Worm (Caenorhabditis elegans) whole organism, L1 larva: ENCODE results near the gene ZK1248.19.
A peak's percentile ranks its signal among the peaks of the same experiment; 100 is the strongest.

Experiments used
- C16A3.4 ChIP-seq: fragments of 150-350 bp; optimal IDR thresholded peaks from 2 replicates; lab custom pipeline; 2014; ENCODE audit warnings: missing biosample characterization, missing genetic modification characterization
- C34B4.2 ChIP-seq: sonication (generic microtip); optimal IDR thresholded peaks from 2 replicates; lab custom pipeline; 2017; ENCODE audit warnings: mild to moderate bottlenecking, missing genetic modification characterization, missing compliant biosample characterization
- F16B12.6 ChIP-seq: fragments of 150-350 bp; optimal IDR thresholded peaks from 2 replicates; lab custom pipeline; 2014; ENCODE audit warnings: missing biosample characterization, missing genetic modification characterization
- ceh-63 ChIP-seq: fragments of 200-800 bp; sonication (Bioruptor generic); optimal IDR thresholded peaks from 2 replicates; lab custom pipeline; 2018; ENCODE audit warnings: mild to moderate bottlenecking, missing genetic modification characterization, missing compliant biosample characterization
- ces-1 ChIP-seq: fragments of 150-350 bp; optimal IDR thresholded peaks from 2 replicates; lab custom pipeline; 2014; ENCODE audit warnings: missing biosample characterization, missing genetic modification reagents, missing genetic modification characterization
- dsc-1 ChIP-seq: sonication (generic microtip); optimal IDR thresholded peaks from 2 replicates; lab custom pipeline; 2016; ENCODE audit warnings: mild to moderate bottlenecking, missing genetic modification characterization, missing compliant biosample characterization
- efl-1 ChIP-seq, 4 experiments: fragments of 150-350 bp; optimal IDR thresholded peaks in 3 of 4; peaks in 1 of 4; 1 replicate in 1 of 4; 2 replicates in 3 of 4; lab custom pipeline; 2014; ENCODE audit warnings: missing biosample characterization in 2 of 4, missing genetic modification characterization in 2 of 4, missing genetic modification reagents in 2 of 4
- efl-3 ChIP-seq: fragments of 200-800 bp; sonication (Bioruptor generic); optimal IDR thresholded peaks from 2 replicates; lab custom pipeline; 2018; ENCODE audit warnings: mild to moderate bottlenecking, missing genetic modification characterization, missing compliant biosample characterization
- elt-2 ChIP-seq: sonication (generic microtip); optimal IDR thresholded peaks from 2 replicates; lab custom pipeline; 2016; ENCODE audit warnings: missing genetic modification characterization, mild to moderate bottlenecking, inconsistent platforms, missing compliant biosample characterization, missing genetic modification reagents
- fkh-10 ChIP-seq: sonication (generic microtip); optimal IDR thresholded peaks from 2 replicates; lab custom pipeline; 2017; ENCODE audit warnings: missing biosample characterization, missing genetic modification reagents, missing genetic modification characterization
- fkh-4 ChIP-seq: sonication (generic microtip); optimal IDR thresholded peaks from 2 replicates; lab custom pipeline; 2016; ENCODE audit warnings: missing compliant biosample characterization, missing genetic modification characterization, borderline replicate concordance
- fkh-8 ChIP-seq: sonication (generic microtip); optimal IDR thresholded peaks from 2 replicates; lab custom pipeline; 2016; ENCODE audit warnings: mild to moderate bottlenecking, missing genetic modification characterization, missing compliant biosample characterization
- fos-1 ChIP-seq: fragments of 150-350 bp; optimal IDR thresholded peaks from 2 replicates; lab custom pipeline; 2014; ENCODE audit warnings: missing biosample characterization, missing genetic modification characterization
- grh-1 ChIP-seq: fragments of 200-800 bp; sonication (Bioruptor generic); IDR thresholded peaks from 2 replicates; pipeline ENCODE4 v1.3.6; 2022; ENCODE audit warnings: missing genetic modification reagents, missing genetic modification characterization, missing compliant biosample characterization
- isw-1 ChIP-seq: fragments of 200-800 bp; sonication (Bioruptor generic); IDR thresholded peaks from 2 replicates; pipeline ENCODE4 v1.3.6; 2022; ENCODE audit warnings: missing genetic modification characterization, missing compliant biosample characterization
- jun-1 ChIP-seq: fragments of 150-350 bp; optimal IDR thresholded peaks from 2 replicates; lab custom pipeline; 2014; ENCODE audit warnings: missing biosample characterization, missing genetic modification reagents, missing genetic modification characterization
- lin-15B ChIP-seq: fragments of 150-350 bp; sonication (generic microtip); optimal IDR thresholded peaks from 3 replicates; lab custom pipeline; 2014; ENCODE audit warnings: missing biosample characterization, missing genetic modification characterization
- lin-35 ChIP-seq, 2 experiments: fragments of 150-350 bp; optimal IDR thresholded peaks; 2 replicates each; lab custom pipeline; 2014; ENCODE audit warnings: missing biosample characterization in 2 of 2, missing genetic modification characterization in 2 of 2, missing genetic modification reagents in 2 of 2
- lir-3 ChIP-seq: sonication (generic microtip); optimal IDR thresholded peaks from 2 replicates; lab custom pipeline; 2016; ENCODE audit warnings: mild to moderate bottlenecking, missing genetic modification characterization, moderate library complexity, missing compliant biosample characterization; ENCODE audit not compliant: poor library complexity
- lsy-2 ChIP-seq, 2 experiments: fragments of 150-350 bp; optimal IDR thresholded peaks; 2 replicates each; lab custom pipeline; 2014; ENCODE audit warnings: missing biosample characterization in 2 of 2, missing genetic modification characterization in 2 of 2
- mdl-1 ChIP-seq, 2 experiments: fragments of 150-350 bp; optimal IDR thresholded peaks; 2 replicates each; lab custom pipeline; 2014 to 2017; ENCODE audit warnings: missing biosample characterization in 2 of 2, missing genetic modification characterization in 2 of 2, inconsistent platforms in 1 of 2
- mep-1 ChIP-seq: fragments of 150-350 bp; optimal IDR thresholded peaks from 2 replicates; lab custom pipeline; 2014; ENCODE audit warnings: missing biosample characterization, missing genetic modification characterization
- nhr-11 ChIP-seq: fragments of 150-350 bp; optimal IDR thresholded peaks from 2 replicates; lab custom pipeline; 2014; ENCODE audit warnings: missing biosample characterization, missing genetic modification characterization
- nhr-20 ChIP-seq: sonication (generic microtip); optimal IDR thresholded peaks from 2 replicates; lab custom pipeline; 2016; ENCODE audit warnings: mild to moderate bottlenecking, missing genetic modification characterization, missing compliant biosample characterization
- nhr-47 ChIP-seq: sonication (generic microtip); optimal IDR thresholded peaks from 2 replicates; lab custom pipeline; 2016; ENCODE audit warnings: mild to moderate bottlenecking, missing genetic modification characterization, moderate library complexity, missing compliant biosample characterization
- nhr-76 ChIP-seq: sonication (generic microtip); optimal IDR thresholded peaks from 2 replicates; lab custom pipeline; 2017; ENCODE audit warnings: missing biosample characterization, missing genetic modification characterization
- nhr-77 ChIP-seq: fragments of 150-350 bp; optimal IDR thresholded peaks from 2 replicates; lab custom pipeline; 2014; ENCODE audit warnings: missing biosample characterization, missing genetic modification characterization
- pag-3 ChIP-seq: sonication (generic microtip); optimal IDR thresholded peaks from 2 replicates; lab custom pipeline; 2017; ENCODE audit warnings: missing genetic modification characterization, mild to moderate bottlenecking, missing compliant biosample characterization, antibody characterized with exemption, borderline replicate concordance; ENCODE audit not compliant: insufficient read depth
- pax-3 ChIP-seq: fragments of 200-800 bp; sonication (Bioruptor generic); optimal IDR thresholded peaks from 2 replicates; lab custom pipeline; 2018; ENCODE audit warnings: mild to moderate bottlenecking, missing genetic modification characterization, moderate library complexity, missing compliant biosample characterization
- rnt-1 ChIP-seq: sonication (generic microtip); optimal IDR thresholded peaks from 2 replicates; lab custom pipeline; 2016; ENCODE audit warnings: mild to moderate bottlenecking, missing genetic modification characterization, moderate library complexity, missing compliant biosample characterization
- snpc-4 ChIP-seq: fragments of 150-350 bp; optimal IDR thresholded peaks from 2 replicates; lab custom pipeline; 2014; ENCODE audit warnings: missing biosample characterization, missing genetic modification characterization
- sox-4 ChIP-seq: sonication (generic microtip); optimal IDR thresholded peaks from 2 replicates; lab custom pipeline; 2016; ENCODE audit warnings: missing genetic modification characterization, missing compliant biosample characterization
- sptf-1 ChIP-seq: fragments of 150-350 bp; optimal IDR thresholded peaks from 2 replicates; lab custom pipeline; 2014; ENCODE audit warnings: missing biosample characterization, missing genetic modification characterization
- sup-37 ChIP-seq: fragments of 200-800 bp; sonication (Bioruptor generic); optimal IDR thresholded peaks from 2 replicates; lab custom pipeline; 2018; ENCODE audit warnings: mild to moderate bottlenecking, missing genetic modification characterization, missing compliant biosample characterization
- tlp-1 ChIP-seq: fragments of 150-350 bp; optimal IDR thresholded peaks from 2 replicates; lab custom pipeline; 2014; ENCODE audit warnings: missing biosample characterization, missing genetic modification characterization
- unc-30 ChIP-seq: sonication (generic microtip); optimal IDR thresholded peaks from 2 replicates; lab custom pipeline; 2017; ENCODE audit warnings: missing biosample characterization, missing genetic modification characterization
- unc-62 ChIP-seq: fragments of 150-350 bp; optimal IDR thresholded peaks from 2 replicates; lab custom pipeline; 2014; ENCODE audit warnings: missing biosample characterization, missing genetic modification reagents, missing genetic modification characterization
- xbp-1 ChIP-seq: sonication (generic microtip); optimal IDR thresholded peaks from 2 replicates; lab custom pipeline; 2016; ENCODE audit warnings: missing genetic modification characterization, missing compliant biosample characterization
- zag-1 ChIP-seq: fragments of 150-350 bp; optimal IDR thresholded peaks from 2 replicates; lab custom pipeline; 2014; ENCODE audit warnings: missing biosample characterization, missing genetic modification characterization
- zip-4 ChIP-seq: fragments of 200-800 bp; sonication (Bioruptor generic); optimal IDR thresholded peaks from 2 replicates; lab custom pipeline; 2018; ENCODE audit warnings: mild to moderate bottlenecking, missing genetic modification characterization, moderate library complexity, missing compliant biosample characterization
- ztf-11 ChIP-seq, 2 experiments: sonication (generic microtip); optimal IDR thresholded peaks; 2 replicates each; lab custom pipeline; 2016 to 2017; ENCODE audit warnings: missing genetic modification characterization in 2 of 2, missing biosample characterization in 1 of 2, missing compliant biosample characterization in 1 of 2
- ztf-4 ChIP-seq: fragments of 150-350 bp; optimal IDR thresholded peaks from 2 replicates; lab custom pipeline; 2014; ENCODE audit warnings: missing biosample characterization, missing genetic modification characterization

ZK1248.19 gene

ce11 chrII:5836153-5836719 lies 3.0 kb downstream of the ZK1248.19 start, which contains the start of gene fzo-1 (continued):
- TF ChIP-seq nhr-77 (no peak), rnt-1 (no peak), C16A3.4 (tag; lab: Kevin White, UChicago) (peak; percentile 45), lin-35 (GFP tag; optimal IDR thresholded peaks at IDR 0.05; lab: Kevin White, UChicago) (peak; percentile 38 to 55), fkh-8 (tag; lab: Kevin White, UChicago) (peak; percentile 52), efl-1 (optimal IDR thresholded peaks at IDR 0.05; lab: Kevin White, UChicago) (peak; percentile 42 to 50), efl-1 (GFP tag; optimal IDR thresholded peaks at IDR 0.05 in 1 of 2; lab: Kevin White, UChicago) (peak; percentile 22 to 36), nhr-76 (tag; lab: Kevin White, UChicago) (no peak), xbp-1 (tag; lab: Kevin White, UChicago) (peak; percentile 54), pax-3 (peak; percentile 86), lir-3 (tag; lab: Kevin White, UChicago) (peak; percentile 77), sox-4 (tag; lab: Kevin White, UChicago) (peak; percentile 71), elt-2 (tag; lab: Kevin White, UChicago) (peak; percentile 37), ztf-4 (tag; lab: Kevin White, UChicago) (no peak), fkh-4 (tag; lab: Kevin White, UChicago) (peak; percentile 39), tlp-1 (tag; lab: Kevin White, UChicago) (no peak), efl-3 (GFP tag; lab: Kevin White, UChicago) (no peak), nhr-11 (tag; lab: Kevin White, UChicago) (no peak), nhr-20 (tag; lab: Kevin White, UChicago) (peak; percentile 59), sptf-1 (tag; lab: Kevin White, UChicago) (no peak), dsc-1 (tag; lab: Kevin White, UChicago) (peak; percentile 52), fkh-10 (GFP tag; lab: Kevin White, UChicago) (no peak), ceh-63 (GFP tag; lab: Kevin White, UChicago) (peak; percentile 72), fos-1 (tag; lab: Kevin White, UChicago) (no peak), grh-1 (GFP tag; lab: Robert Waterston, UW) (no peak), jun-1 (no peak), snpc-4 (tag; lab: Kevin White, UChicago) (peak; percentile 20), nhr-47 (peak; percentile 69), zag-1 (tag; lab: Kevin White, UChicago) (no peak), zip-4 (GFP tag; lab: Kevin White, UChicago) (no peak), lsy-2 (tag; optimal IDR thresholded peaks at IDR 0.05; lab: Kevin White, UChicago) (peak in 1 of 2 experiments; percentile 66), mdl-1 (tag; optimal IDR thresholded peaks at IDR 0.05; lab: Kevin White, UChicago) (no peak), ztf-11 (tag; optimal IDR thresholded peaks at IDR 0.05; lab: Kevin White, UChicago) (peak in 1 of 2 experiments; percentile 64), F16B12.6 (tag; lab: Kevin White, UChicago) (peak; percentile 7), ces-1 (GFP tag; lab: Kevin White, UChicago) (no peak), pag-3 (tag; lab: Kevin White, UChicago) (no peak), mep-1 (no peak), sup-37 (GFP tag; lab: Kevin White, UChicago) (no peak), unc-30 (tag; lab: Kevin White, UChicago) (no peak), C34B4.2 (tag; lab: Kevin White, UChicago) (no peak), isw-1 (GFP tag; lab: Robert Waterston, UW) (peak; percentile 52), unc-62 (GFP tag; lab: Kevin White, UChicago) (no peak), lin-15B (tag; lab: Kevin White, UChicago) (peak; percentile 15)
